Fruit fly (Drosophila melanogaster) whole organism, embryonic: Measurements from ENCODE around the gene Jarid2.
A peak's percentile ranks its signal among the peaks of the same experiment; 100 is the strongest.

Experiments used
- Antp ChIP-seq: fragments of 200-800 bp; sonication (Bioruptor generic); optimal IDR thresholded peaks from 3 replicates; lab custom pipeline; 2016; ENCODE audit warnings: missing biosample characterization, missing genetic modification characterization
- CG11456 ChIP-seq: fragments of 200-800 bp; sonication (Bioruptor generic); IDR thresholded peaks from 3 replicates; pipeline ENCODE4 v1.3.6; 2022; ENCODE audit warnings: missing biosample characterization, missing genetic modification characterization
- CG12769 ChIP-seq: fragments of 200-800 bp; sonication (Bioruptor generic); optimal IDR thresholded peaks from 2 replicates; lab custom pipeline; 2019; ENCODE audit warnings: missing biosample characterization, mild to moderate bottlenecking, missing genetic modification characterization, moderate library complexity
- CG13424 ChIP-seq: fragments of 200-800 bp; sonication (Bioruptor generic); optimal IDR thresholded peaks from 2 replicates; lab custom pipeline; 2019; ENCODE audit warnings: missing biosample characterization, mild to moderate bottlenecking, missing genetic modification characterization, moderate library complexity
- CG14710 ChIP-seq: fragments of 200-800 bp; sonication (Bioruptor generic); optimal IDR thresholded peaks from 3 replicates; lab custom pipeline; 2019; ENCODE audit warnings: missing biosample characterization, mild to moderate bottlenecking, missing genetic modification characterization, moderate library complexity
- CG15696 ChIP-seq: fragments of 200-800 bp; sonication (Bioruptor generic); optimal IDR thresholded peaks from 2 replicates; lab custom pipeline; 2019; ENCODE audit warnings: missing biosample characterization, mild to moderate bottlenecking, missing genetic modification characterization, moderate library complexity
- CG16813 ChIP-seq: fragments of 200-800 bp; sonication (Bioruptor generic); IDR thresholded peaks from 3 replicates; pipeline ENCODE4 v1.3.6; 2022; ENCODE audit warnings: missing biosample characterization, missing genetic modification characterization; ENCODE audit not compliant: partially characterized antibody
- CG17829 ChIP-seq: fragments of 200-800 bp; optimal IDR thresholded peaks from 2 replicates; lab custom pipeline; 2019; ENCODE audit warnings: missing biosample characterization, mild to moderate bottlenecking, missing genetic modification characterization, moderate library complexity
- CG1792 ChIP-seq: fragments of 200-800 bp; sonication (Bioruptor generic); optimal IDR thresholded peaks from 2 replicates; lab custom pipeline; 2016; ENCODE audit warnings: missing biosample characterization, missing genetic modification characterization
- CG18599 ChIP-seq: fragments of 200-800 bp; sonication (Bioruptor generic); optimal IDR thresholded peaks from 3 replicates; lab custom pipeline; 2017; ENCODE audit warnings: missing biosample characterization, missing genetic modification characterization, mild to moderate bottlenecking, moderate library complexity, missing genetic modification reagents
- CG2116 ChIP-seq: fragments of 200-800 bp; sonication (Bioruptor generic); optimal IDR thresholded peaks from 3 replicates; lab custom pipeline; 2018; ENCODE audit warnings: missing biosample characterization, mild to moderate bottlenecking, missing genetic modification characterization
- CG3065 ChIP-seq: fragments of 200-800 bp; sonication (Bioruptor generic); optimal IDR thresholded peaks from 2 replicates; lab custom pipeline; 2016; ENCODE audit warnings: missing biosample characterization, missing genetic modification characterization
- CG34422 ChIP-seq: fragments of 200-800 bp; sonication (Bioruptor generic); IDR thresholded peaks from 3 replicates; pipeline ENCODE4 v1.3.6; 2022; ENCODE audit warnings: missing biosample characterization, missing genetic modification characterization
- CG8924 ChIP-seq: fragments of 200-800 bp; optimal IDR thresholded peaks from 3 replicates; lab custom pipeline; 2019; ENCODE audit warnings: missing biosample characterization, mild to moderate bottlenecking, missing genetic modification characterization, moderate library complexity
- D ChIP-seq, 2 experiments: fragments of 200-800 bp in 1 of 2; fragments of >200 bp in 1 of 2; sonication (Bioruptor generic) in 1 of 2; optimal IDR thresholded peaks; 2 replicates in 1 of 2; 3 replicates in 1 of 2; lab custom pipeline; 2017; ENCODE audit warnings: mild to moderate bottlenecking in 1 of 2, missing biosample characterization in 1 of 2, missing genetic modification characterization in 1 of 2, missing genetic modification reagents in 1 of 2
- Deaf1 ChIP-seq: fragments of 200-800 bp; optimal IDR thresholded peaks from 3 replicates; lab custom pipeline; 2019; ENCODE audit warnings: missing biosample characterization, mild to moderate bottlenecking, missing genetic modification characterization, moderate library complexity
- Dip3 ChIP-seq: fragments of 200-800 bp; sonication (Bioruptor generic); optimal IDR thresholded peaks from 3 replicates; lab custom pipeline; 2016; ENCODE audit warnings: missing biosample characterization, missing genetic modification characterization
- Dref ChIP-seq: fragments of 200-800 bp; sonication (Bioruptor generic); IDR thresholded peaks from 2 replicates; pipeline ENCODE4 v1.3.6; 2022; ENCODE audit warnings: missing biosample characterization, missing genetic modification characterization
- H2.0 ChIP-seq: fragments of 200-800 bp; sonication (Bioruptor generic); IDR thresholded peaks from 2 replicates; pipeline ENCODE4 v1.3.6; 2022; ENCODE audit warnings: missing biosample characterization, missing genetic modification characterization
- HLH3B ChIP-seq: fragments of 200-800 bp; sonication (Bioruptor generic); IDR thresholded peaks from 2 replicates; pipeline ENCODE4 v1.3.6; 2022; ENCODE audit warnings: missing biosample characterization, missing genetic modification characterization
- HLH4C ChIP-seq: fragments of 200-800 bp; sonication (Bioruptor generic); IDR thresholded peaks from 3 replicates; pipeline ENCODE4 v1.3.6; 2022; ENCODE audit warnings: missing biosample characterization, missing genetic modification characterization; ENCODE audit not compliant: partially characterized antibody
- Hmr ChIP-seq: fragments of 200-800 bp; sonication (Bioruptor generic); optimal IDR thresholded peaks from 3 replicates; lab custom pipeline; 2017; ENCODE audit warnings: mild to moderate bottlenecking, missing biosample characterization, missing genetic modification reagents, missing genetic modification characterization
- Hmx ChIP-seq: fragments of 200-800 bp; sonication (Bioruptor generic); optimal IDR thresholded peaks from 2 replicates; lab custom pipeline; 2016; ENCODE audit warnings: missing biosample characterization, missing genetic modification characterization
- Jarid2 ChIP-seq: fragments of 200-800 bp; sonication (Bioruptor generic); optimal IDR thresholded peaks from 3 replicates; lab custom pipeline; 2017; ENCODE audit warnings: mild to moderate bottlenecking, missing biosample characterization, missing genetic modification reagents, missing genetic modification characterization
- Lhr ChIP-seq: fragments of 200-800 bp; sonication (Bioruptor generic); optimal IDR thresholded peaks from 3 replicates; lab custom pipeline; 2017; ENCODE audit warnings: mild to moderate bottlenecking, missing biosample characterization, missing genetic modification reagents, missing genetic modification characterization
- Med ChIP-seq: fragments of 200-800 bp; sonication (Bioruptor generic); peaks from one replicate; lab custom pipeline; 2016; ENCODE audit warnings: missing biosample characterization, missing genetic modification characterization, mild to moderate bottlenecking, inconsistent platforms, moderate library complexity
- abd-A ChIP-seq: fragments of 200-800 bp; sonication (Bioruptor generic); optimal IDR thresholded peaks from 3 replicates; lab custom pipeline; 2019; ENCODE audit warnings: missing biosample characterization, mild to moderate bottlenecking, missing genetic modification characterization, moderate library complexity
- az2 ChIP-seq: fragments of 200-800 bp; sonication (Bioruptor generic); optimal IDR thresholded peaks from 3 replicates; lab custom pipeline; 2016; ENCODE audit warnings: missing biosample characterization, missing genetic modification characterization
- chn ChIP-seq: fragments of 200-800 bp; sonication (Bioruptor generic); optimal IDR thresholded peaks from 2 replicates; lab custom pipeline; 2016; ENCODE audit warnings: missing biosample characterization, missing genetic modification characterization
- cwo ChIP-seq: fragments of 200-800 bp; sonication (Bioruptor generic); optimal IDR thresholded peaks from 3 replicates; lab custom pipeline; 2017; ENCODE audit warnings: missing biosample characterization, missing genetic modification characterization, mild to moderate bottlenecking, moderate library complexity, missing genetic modification reagents
- da ChIP-seq: fragments of 200-800 bp; sonication (Bioruptor generic); optimal IDR thresholded peaks from 2 replicates; lab custom pipeline; 2016; ENCODE audit warnings: missing biosample characterization, missing genetic modification characterization
- dimm ChIP-seq: fragments of 200-800 bp; sonication (Bioruptor generic); IDR thresholded peaks from 2 replicates; pipeline ENCODE4 v1.3.6; 2022; ENCODE audit warnings: missing biosample characterization, missing genetic modification characterization
- fru ChIP-seq: fragments of >200 bp; optimal IDR thresholded peaks from 2 replicates; lab custom pipeline; 2017
- h ChIP-seq: fragments of >200 bp; optimal IDR thresholded peaks from 2 replicates; lab custom pipeline; 2017
- mirr ChIP-seq: fragments of 200-800 bp; sonication (Bioruptor generic); optimal IDR thresholded peaks from 3 replicates; lab custom pipeline; 2018; ENCODE audit warnings: missing biosample characterization, mild to moderate bottlenecking, missing genetic modification characterization
- odd ChIP-seq: fragments of 200-800 bp; sonication (Bioruptor generic); optimal IDR thresholded peaks from 2 replicates; lab custom pipeline; 2017; ENCODE audit warnings: missing biosample characterization, mild to moderate bottlenecking, missing genetic modification characterization
- sqz ChIP-seq: fragments of 200-800 bp; sonication (Bioruptor generic); optimal IDR thresholded peaks from 3 replicates; lab custom pipeline; 2018; ENCODE audit warnings: missing biosample characterization, mild to moderate bottlenecking, missing genetic modification characterization
- twi ChIP-seq: fragments of 200-800 bp; optimal IDR thresholded peaks from 2 replicates; lab custom pipeline; 2019; ENCODE audit warnings: missing biosample characterization, mild to moderate bottlenecking, missing genetic modification characterization, moderate library complexity
- unc-4 ChIP-seq: fragments of 200-800 bp; sonication (Bioruptor generic); IDR thresholded peaks from 2 replicates; pipeline ENCODE4 v1.3.6; 2022; ENCODE audit warnings: missing biosample characterization, missing genetic modification characterization; ENCODE audit not compliant: partially characterized antibody
- unpg ChIP-seq: fragments of 200-800 bp; sonication (Bioruptor generic); optimal IDR thresholded peaks from 3 replicates; lab custom pipeline; 2018; ENCODE audit warnings: missing biosample characterization, mild to moderate bottlenecking, missing genetic modification characterization, moderate library complexity

The Jarid2 gene

DNA sequence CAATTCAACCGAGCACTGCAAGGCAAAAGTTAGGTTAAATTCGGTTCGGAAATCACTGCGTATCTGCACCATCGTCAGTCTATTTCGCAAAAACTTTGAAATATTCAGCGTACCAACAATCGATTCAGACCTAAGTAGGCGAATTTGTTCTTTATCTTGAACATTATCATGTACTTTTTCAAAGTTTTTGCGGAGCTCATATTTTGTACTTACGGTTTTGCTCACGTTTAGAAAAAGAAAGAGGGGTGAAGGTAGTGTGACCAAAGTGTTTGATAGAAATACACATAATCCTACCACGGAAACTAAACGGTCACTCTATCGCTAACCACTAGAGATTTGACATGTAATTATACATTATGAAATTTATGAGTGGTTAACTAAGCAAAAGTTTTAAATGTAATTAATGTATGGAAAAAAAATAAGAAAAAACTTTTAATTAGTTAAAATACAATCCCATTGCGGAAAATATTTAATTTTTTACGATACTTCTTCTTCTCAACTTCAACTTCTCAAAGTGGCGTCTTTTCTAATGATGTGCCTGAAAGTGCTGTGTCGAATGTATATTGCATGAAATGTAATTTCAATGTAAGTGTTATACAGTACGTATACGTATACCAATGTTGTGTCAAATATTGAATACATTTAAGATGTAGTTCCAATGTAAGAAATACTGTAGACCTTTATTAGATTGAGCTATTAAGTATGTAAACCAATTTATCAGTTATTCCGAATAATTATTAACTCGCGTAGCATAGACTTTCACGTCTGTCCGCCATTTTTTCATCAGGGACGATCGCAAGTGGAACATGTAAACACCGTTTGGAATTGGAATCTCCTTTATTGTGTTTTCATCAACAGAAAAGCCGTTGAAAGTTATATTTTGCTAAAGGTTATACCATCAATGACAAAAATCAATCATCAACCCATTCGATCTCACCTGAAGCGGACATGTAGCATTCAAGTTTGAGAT lies 34.7 kb downstream of the Jarid2 start, which contains the start of gene RpS9 (continued):
- TF ChIP-seq CG2116 (GFP tag; lab: Kevin White, UChicago) (peak; percentile 28), CG34422 (peak; percentile 48; the same call in 1 of the 3 replicates), D (optimal IDR thresholded peaks at IDR 0.05; lab: Kevin White, UChicago) (no peak), D (GFP tag; optimal IDR thresholded peaks at IDR 0.05; lab: Kevin White, UChicago) (no peak), dimm (no peak), CG16813 (GFP tag; lab: Robert Waterston, UW) (peak; percentile 35; the same call in 1 of the 3 replicates), H2.0 (GFP tag; lab: Robert Waterston, UW) (no peak), HLH3B (no peak), CG14710 (tag; lab: Kevin White, UChicago) (peak; percentile 53), HLH4C (GFP tag; lab: Robert Waterston, UW) (peak; percentile 37; the same call in 1 of the 3 replicates), Hmx (no peak), mirr (peak; percentile 66), Jarid2 (GFP tag; lab: Kevin White, UChicago) (peak; percentile 69), CG3065 (GFP tag; lab: Kevin White, UChicago) (no peak), h (lab: Kevin White, UChicago) (no peak), sqz (peak; percentile 40), CG1792 (GFP tag; lab: Kevin White, UChicago) (no peak), cwo (GFP tag; lab: Kevin White, UChicago) (peak; percentile 21), da (GFP tag; lab: Kevin White, UChicago) (no peak)

dm6 chr3L:9512560-9512959 lies 35.7 kb downstream of the Jarid2 start, which contains the start of gene CG33703:
Gene CG33703, minus strand, starts transcription at chr3L:9512660.
- TF ChIP-seq CG11456 (GFP tag; lab: Robert Waterston, UW) = no peak
- TF ChIP-seq unc-4 (GFP tag; lab: Robert Waterston, UW) = no peak
- no peak for TF ChIP-seq CG15696 (tag; lab: Kevin White, UChicago)
- no peak for TF ChIP-seq chn (GFP tag; lab: Kevin White, UChicago)
- no peak for TF ChIP-seq unpg (GFP tag; lab: Kevin White, UChicago)
- TF ChIP-seq CG13424 = no peak
- TF ChIP-seq fru = no peak
- no peak for TF ChIP-seq az2 (GFP tag; lab: Kevin White, UChicago)
- TF ChIP-seq CG12769 = no peak

DNA sequence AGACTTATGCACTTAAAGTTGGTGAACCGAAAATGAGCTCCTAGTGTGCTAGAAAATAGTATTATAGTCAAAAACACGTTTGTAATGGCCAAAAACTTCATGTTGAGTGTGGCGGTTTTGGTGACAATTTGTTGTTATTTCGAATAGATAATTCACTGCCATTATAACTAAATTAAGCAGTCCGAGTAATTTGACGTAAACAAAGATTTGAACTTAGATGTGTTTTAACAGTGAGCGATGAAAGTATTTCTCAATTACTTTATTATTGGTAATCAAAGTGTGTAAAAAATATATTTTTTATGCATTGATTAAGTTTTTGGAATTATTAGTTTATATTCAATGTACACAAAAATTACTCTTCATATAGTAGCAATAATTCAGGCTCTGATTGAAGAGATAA lies 36.5 kb downstream of the Jarid2 start, which contains the start of gene CG33702:
Gene CG33702 (minus strand): TSS at position 101 of the 400 bp plus-strand sequence.
- TF ChIP-seq odd (GFP tag; lab: Kevin White, UChicago) (no peak), Antp (no peak), Deaf1 (no peak), Lhr (GFP tag; lab: Kevin White, UChicago) (no peak)

DNA sequence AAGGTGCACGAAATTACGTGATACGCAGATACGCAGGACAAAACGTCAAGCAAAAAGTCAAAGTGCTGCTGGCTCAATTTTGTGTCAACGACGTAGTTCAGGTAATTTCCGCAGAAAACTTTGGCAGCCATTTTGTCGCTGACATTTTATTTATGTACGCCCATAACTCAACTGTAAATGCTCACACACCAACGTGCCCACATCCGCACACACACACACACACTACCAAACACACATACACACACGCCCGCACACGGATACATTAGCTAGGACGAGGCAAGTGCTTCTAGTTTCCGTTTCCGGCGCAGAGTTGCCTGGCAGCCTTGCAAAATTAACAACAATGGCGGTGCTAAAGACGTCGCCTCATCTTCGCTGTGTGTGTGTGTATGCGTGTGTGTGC lies 48.6 kb downstream of the Jarid2 start, which contains the start of gene CG33700:
Gene CG33700 (minus strand): TSS at position 101 of the 400 bp plus-strand sequence.
- TF ChIP-seq twi (tag; lab: Kevin White, UChicago) (no peak), Hmr (GFP tag; lab: Kevin White, UChicago) (peak; percentile 9), Dip3 (GFP tag; lab: Kevin White, UChicago) (no peak), Med (GFP tag; lab: Kevin White, UChicago) (peak; percentile 24), CG8924 (tag; lab: Kevin White, UChicago) (no peak), mirr (peak; percentile 16), abd-A (tag; lab: Kevin White, UChicago) (peak; percentile 24), CG18599 (GFP tag; lab: Kevin White, UChicago) (peak; percentile 14), CG17829 (tag; lab: Kevin White, UChicago) (no peak), Dref (GFP tag; lab: Robert Waterston, UW) (no peak)
